Fruit fly (Drosophila melanogaster): ENCODE measurements around the gene CG31815.
A peak's percentile ranks its signal among the peaks of the same experiment; 100 is the strongest.

The CG31815 gene

dm6 chr2L:16629176-16629575 lies 23.6 kb downstream of the CG31815 start (continued):
- TF ChIP-seq CG10669 (GFP tag; optimal IDR thresholded peaks at IDR 0.05) (no peak), Ets21C (GFP tag; optimal IDR thresholded peaks at IDR 0.05) (no peak), CG11294 (GFP tag; IDR thresholded peaks at IDR 0.05) (no peak), CG10631 (GFP tag; optimal IDR thresholded peaks at IDR 0.05) (no peak), Blimp-1 (GFP tag; optimal IDR thresholded peaks at IDR 0.05) (no peak), lz (GFP tag; optimal IDR thresholded peaks at IDR 0.05) (no peak), Hr38 (GFP tag; optimal IDR thresholded peaks at IDR 0.05) (no peak), salr (GFP tag; optimal IDR thresholded peaks at IDR 0.05) (no peak), vri (GFP tag; optimal IDR thresholded peaks at IDR 0.05) (no peak), Sox102F (GFP tag; optimal IDR thresholded peaks at IDR 0.05) (no peak), CG11902 (GFP tag; optimal IDR thresholded peaks at IDR 0.05) (no peak), acj6 (GFP tag; optimal IDR thresholded peaks at IDR 0.05) (no peak), fkh (GFP tag; optimal IDR thresholded peaks at IDR 0.05) (no peak), Eip93F (GFP tag; optimal IDR thresholded peaks at IDR 0.05) (no peak), dac (GFP tag; optimal IDR thresholded peaks at IDR 0.05) (no peak), CG3032 (tag; optimal IDR thresholded peaks at IDR 0.05) (no peak), CG4318 (GFP tag; optimal IDR thresholded peaks at IDR 0.05) (no peak), CG6276 (GFP tag; optimal IDR thresholded peaks at IDR 0.05) (peak; percentile 7), dsx (GFP tag; optimal IDR thresholded peaks at IDR 0.05; ENCODE audit: poor library complexity, severe bottlenecking) (no peak), Ets96B (tag; optimal IDR thresholded peaks at IDR 0.05) (no peak), Sox14 (GFP tag; optimal IDR thresholded peaks at IDR 0.05) (no peak), Met (GFP tag; optimal IDR thresholded peaks at IDR 0.05) (no peak), CG6163 (GFP tag; IDR thresholded peaks at IDR 0.05) (no peak; the same call in 1 of the 3 replicates), OdsH (GFP tag; optimal IDR thresholded peaks at IDR 0.05) (peak; percentile 23), CG32006 (GFP tag; optimal IDR thresholded peaks at IDR 0.05) (peak; percentile 63), CG11762 (GFP tag; optimal IDR thresholded peaks at IDR 0.05; ENCODE audit: insufficient read depth) (no peak), spab (GFP tag; optimal IDR thresholded peaks at IDR 0.05) (no peak), Smox (GFP tag; optimal IDR thresholded peaks at IDR 0.05) (no peak), Eip78C (GFP tag) (peak; percentile 80), CG8119 (GFP tag; IDR thresholded peaks at IDR 0.05) (peak; percentile 62; the same call in 2 of the 3 replicates), fd59A (GFP tag; optimal IDR thresholded peaks at IDR 0.05) (no peak), CG3919 (GFP tag; optimal IDR thresholded peaks at IDR 0.05) (peak; percentile 34), net (GFP tag; optimal IDR thresholded peaks at IDR 0.05) (peak; percentile 8), achi (GFP tag; optimal IDR thresholded peaks at IDR 0.05) (peak; percentile 22), CG7368 (GFP tag; optimal IDR thresholded peaks at IDR 0.05) (no peak), CG8632 (GFP tag; optimal IDR thresholded peaks at IDR 0.05) (no peak), svp (GFP tag) (peak; percentile 39)

dm6 chr2L:16637335-16637734 lies 31.7 kb downstream of the CG31815 start:
- no peak for TF ChIP-seq CG8319 (GFP tag; optimal IDR thresholded peaks at IDR 0.05)
- no peak for TF ChIP-seq CG3032 (tag; optimal IDR thresholded peaks at IDR 0.05)
- peak; percentile 47 for TF ChIP-seq fkh (GFP tag; optimal IDR thresholded peaks at IDR 0.05)
- TF ChIP-seq CG9139 (GFP tag; optimal IDR thresholded peaks at IDR 0.05), result no peak
- no peak for TF ChIP-seq CG3919 (GFP tag; optimal IDR thresholded peaks at IDR 0.05)
- no peak for TF ChIP-seq Hr4 (GFP tag; optimal IDR thresholded peaks at IDR 0.05)
- TF ChIP-seq eg (GFP tag; IDR thresholded peaks at IDR 0.05), result peak; percentile 40; the same call in 1 of the 3 replicates
- TF ChIP-seq net (GFP tag; optimal IDR thresholded peaks at IDR 0.05), result no peak
- TF ChIP-seq Met (GFP tag; optimal IDR thresholded peaks at IDR 0.05), result no peak
- TF ChIP-seq CG15336 (GFP tag; IDR thresholded peaks at IDR 0.05), result no peak
- no peak for TF ChIP-seq pdm3 (GFP tag; optimal IDR thresholded peaks at IDR 0.05)
- no peak for TF ChIP-seq dac (GFP tag; optimal IDR thresholded peaks at IDR 0.05)
- peak; percentile 6 for TF ChIP-seq CG6854 (GFP tag; optimal IDR thresholded peaks at IDR 0.05)
- peak; percentile 51; the same call in 2 of the 3 replicates for TF ChIP-seq CG6163 (GFP tag; IDR thresholded peaks at IDR 0.05)
- TF ChIP-seq CG10631 (GFP tag; optimal IDR thresholded peaks at IDR 0.05), result no peak
- no peak for TF ChIP-seq CG11902 (GFP tag; optimal IDR thresholded peaks at IDR 0.05)
- no peak for TF ChIP-seq Eip75B (GFP tag; optimal IDR thresholded peaks at IDR 0.05)
